Worm (Caenorhabditis elegans) whole organism, late embryonic: ENCODE results near the gene srw-6.

Source experiments
- ama-1 ChIP-seq: fragments of 150-350 bp; optimal IDR thresholded peaks from 2 replicates; lab custom pipeline; 2014
- ceh-31 ChIP-seq: sonication (generic microtip); optimal IDR thresholded peaks from 2 replicates; lab custom pipeline; 2016; ENCODE audit warnings: missing genetic modification characterization, missing compliant biosample characterization
- ets-4 ChIP-seq: sonication (generic microtip); optimal IDR thresholded peaks from 2 replicates; lab custom pipeline; 2016; ENCODE audit warnings: missing genetic modification characterization, missing compliant biosample characterization
- eyg-1 ChIP-seq: sonication (generic microtip); optimal IDR thresholded peaks from 2 replicates; lab custom pipeline; 2016; ENCODE audit warnings: missing genotype, missing genetic modification characterization, missing compliant biosample characterization
- madf-2 ChIP-seq: sonication (generic microtip); optimal IDR thresholded peaks from 2 replicates; lab custom pipeline; 2017; ENCODE audit warnings: missing genetic modification characterization, missing compliant biosample characterization
- mec-3 ChIP-seq: sonication (generic microtip); optimal IDR thresholded peaks from 2 replicates; lab custom pipeline; 2016; ENCODE audit warnings: borderline replicate concordance, missing genetic modification characterization, missing compliant biosample characterization
- nfya-1 ChIP-seq: sonication (generic microtip); optimal IDR thresholded peaks from 2 replicates; lab custom pipeline; 2017; ENCODE audit warnings: missing genetic modification characterization, mild to moderate bottlenecking, missing compliant biosample characterization, antibody characterized with exemption, moderate library complexity
- nhr-11 ChIP-seq: fragments of 150-350 bp; optimal IDR thresholded peaks from 2 replicates; lab custom pipeline; 2014; ENCODE audit warnings: missing biosample characterization, missing genetic modification characterization
- pros-1 ChIP-seq: fragments of 150-350 bp; optimal IDR thresholded peaks from 2 replicates; lab custom pipeline; 2014; ENCODE audit warnings: missing biosample characterization, missing genetic modification reagents, missing genetic modification characterization
- tbx-2 ChIP-seq: sonication (generic microtip); optimal IDR thresholded peaks from 2 replicates; lab custom pipeline; 2016; ENCODE audit warnings: missing genetic modification characterization, missing compliant biosample characterization
- ttx-3 ChIP-seq: sonication (generic microtip); optimal IDR thresholded peaks from 2 replicates; lab custom pipeline; 2016; ENCODE audit warnings: missing genetic modification reagents, missing genetic modification characterization, missing compliant biosample characterization
- unc-3 ChIP-seq, 2 experiments: fragments of 200-800 bp in 1 of 2; sonication (Bioruptor generic) in 1 of 2; sonication (generic microtip) in 1 of 2; conservative IDR thresholded peaks in 1 of 2; optimal IDR thresholded peaks in 1 of 2; 2 replicates each; pipeline versions ENCODE4 v1.3.6 to Lab custom; 2016 to 2022; ENCODE audit warnings: missing compliant biosample characterization in 2 of 2, missing genetic modification characterization in 2 of 2, missing genetic modification reagents in 1 of 2
- unc-86 ChIP-seq: sonication (generic microtip); optimal IDR thresholded peaks from 2 replicates; lab custom pipeline; 2016; ENCODE audit warnings: missing genetic modification characterization, missing compliant biosample characterization
- zip-5 ChIP-seq: sonication (generic microtip); optimal IDR thresholded peaks from 2 replicates; lab custom pipeline; 2016; ENCODE audit warnings: missing genetic modification characterization, missing compliant biosample characterization

- TF ChIP-seq ttx-3 (no peak), unc-3 (GFP tag; conservative IDR thresholded peaks at IDR 0.05; lab: Robert Waterston, UW) (no peak), unc-3 (tag; optimal IDR thresholded peaks at IDR 0.05; lab: Kevin White, UChicago) (no peak), eyg-1 (no peak), ama-1 (lab: Kevin White, UChicago) (no peak), ceh-31 (tag; lab: Kevin White, UChicago) (no peak), tbx-2 (tag; lab: Kevin White, UChicago) (no peak), mec-3 (no peak), nhr-11 (no peak), zip-5 (tag; lab: Kevin White, UChicago) (no peak), unc-86 (tag; lab: Kevin White, UChicago) (no peak), ets-4 (tag; lab: Kevin White, UChicago) (no peak), madf-2 (tag; lab: Kevin White, UChicago) (no peak), nfya-1 (no peak), pros-1 (tag; lab: Kevin White, UChicago) (no peak)
These were observed 1.6 kb downstream of the srw-6 start for ce11 chrV:3810035-3810434.
